Worm (Caenorhabditis elegans) whole organism, L3 larva: ENCODE measurements around the gene K10H10.10.

Source experiments
- R02D3.7 ChIP-seq: fragments of 150-350 bp; optimal IDR thresholded peaks from 2 replicates; lab custom pipeline; 2014; ENCODE audit warnings: missing biosample characterization, missing genetic modification characterization
- ama-1 ChIP-seq: fragments of 150-350 bp; optimal IDR thresholded peaks from 2 replicates; lab custom pipeline; 2018
- egl-27 ChIP-seq: sonication (generic microtip); optimal IDR thresholded peaks from 4 replicates; lab custom pipeline; 2017; ENCODE audit warnings: missing biosample characterization, missing genetic modification reagents, missing genetic modification characterization
- elt-1 ChIP-seq: fragments of 150-350 bp; optimal IDR thresholded peaks from 2 replicates; lab custom pipeline; 2014; ENCODE audit warnings: missing biosample characterization, missing genetic modification characterization
- jun-1 ChIP-seq: fragments of 150-350 bp; optimal IDR thresholded peaks from 2 replicates; lab custom pipeline; 2014; ENCODE audit warnings: missing biosample characterization, missing genetic modification reagents, missing genetic modification characterization
- nhr-23 ChIP-seq: fragments of 150-350 bp; optimal IDR thresholded peaks from 2 replicates; lab custom pipeline; 2014; ENCODE audit warnings: missing biosample characterization, missing genetic modification reagents, missing genetic modification characterization
- nhr-237 ChIP-seq: fragments of 150-350 bp; optimal IDR thresholded peaks from 2 replicates; lab custom pipeline; 2014; ENCODE audit warnings: missing biosample characterization, missing genetic modification characterization
- nhr-77 ChIP-seq: fragments of 150-350 bp; optimal IDR thresholded peaks from 2 replicates; lab custom pipeline; 2014; ENCODE audit warnings: missing biosample characterization, missing genetic modification characterization
- pqm-1 ChIP-seq: fragments of 150-350 bp; optimal IDR thresholded peaks from 2 replicates; lab custom pipeline; 2017; ENCODE audit warnings: missing biosample characterization, missing genetic modification characterization, inconsistent platforms
- sea-2 ChIP-seq: fragments of 150-350 bp; sonication (generic microtip); optimal IDR thresholded peaks from 4 replicates; lab custom pipeline; 2014; ENCODE audit warnings: missing biosample characterization, missing genetic modification reagents, missing genetic modification characterization
- skn-1 ChIP-seq: fragments of 150-350 bp; optimal IDR thresholded peaks from 2 replicates; lab custom pipeline; 2014; ENCODE audit warnings: missing biosample characterization, missing genetic modification characterization
- snpc-4 ChIP-seq: fragments of 150-350 bp; optimal IDR thresholded peaks from 2 replicates; lab custom pipeline; 2014; ENCODE audit warnings: missing biosample characterization, missing genetic modification characterization
- unc-62 ChIP-seq: fragments of 150-350 bp; sonication (generic microtip); optimal IDR thresholded peaks from 4 replicates; lab custom pipeline; 2014; ENCODE audit warnings: missing biosample characterization, missing genetic modification reagents, missing genetic modification characterization
- ztf-11 ChIP-seq: fragments of 150-350 bp; optimal IDR thresholded peaks from 2 replicates; lab custom pipeline; 2014; ENCODE audit warnings: missing biosample characterization, missing genetic modification characterization

- no peak for TF ChIP-seq nhr-237 (tag; lab: Kevin White, UChicago)
- no peak for TF ChIP-seq elt-1 (tag; lab: Kevin White, UChicago)
- TF ChIP-seq snpc-4 (tag; lab: Kevin White, UChicago): no peak
- TF ChIP-seq egl-27 (tag; lab: Kevin White, UChicago): no peak
- TF ChIP-seq nhr-77 (tag; lab: Kevin White, UChicago): no peak
- TF ChIP-seq pqm-1 (tag; lab: Kevin White, UChicago): no peak
- TF ChIP-seq skn-1 (tag; lab: Kevin White, UChicago): no peak
- TF ChIP-seq ama-1 (lab: Kevin White, UChicago): peak; percentile 53
- TF ChIP-seq jun-1 (tag; lab: Kevin White, UChicago): no peak
- TF ChIP-seq nhr-23 (tag; lab: Kevin White, UChicago): no peak
- no peak for TF ChIP-seq sea-2 (GFP tag; lab: Kevin White, UChicago)
- TF ChIP-seq R02D3.7 (tag; lab: Kevin White, UChicago): no peak
- TF ChIP-seq ztf-11: no peak
- TF ChIP-seq unc-62: no peak
Observed at ce11 chrII:14494014-14494413, 13.6 kb upstream of the K10H10.10 start.
